Worm (Caenorhabditis elegans) whole organism, dauer: ENCODE measurements around the gene srw-143.
"Not testable (repeated sequence)": the region's sequence is repeated elsewhere in the genome, so short reads cannot be mapped to it uniquely, and the experiment has no call there.

Source experiments
- unc-62 ChIP-seq: sonication (generic microtip); optimal IDR thresholded peaks from 2 replicates; lab custom pipeline; 2017; ENCODE audit warnings: missing biosample characterization, missing genetic modification reagents, missing genetic modification characterization

The srw-143 gene

DNA sequence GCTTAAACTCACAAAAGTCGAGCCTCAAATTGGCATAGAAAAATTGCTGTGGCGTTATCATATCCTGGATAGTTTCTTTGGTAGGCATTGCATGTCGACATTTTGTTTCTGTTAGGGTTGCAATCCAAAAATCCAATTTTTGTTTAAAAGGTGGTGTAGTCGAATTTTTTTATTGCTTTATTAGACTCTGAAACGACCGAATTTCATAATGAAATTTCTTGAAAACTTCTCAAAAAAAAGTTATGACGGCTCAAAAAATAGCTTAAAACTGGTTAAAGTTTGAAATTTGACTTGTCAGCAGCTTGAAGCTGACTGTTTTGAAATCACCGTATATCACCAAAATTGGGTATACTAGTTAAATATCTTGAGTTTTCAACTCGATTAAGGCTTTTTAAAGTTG is at the start of gene srw-143:
TSS of gene srw-143 (minus strand) at position 101 of the 400 bp plus-strand sequence.
- no peak for TF ChIP-seq unc-62 (GFP tag; lab: Kevin White, UChicago)

DNA sequence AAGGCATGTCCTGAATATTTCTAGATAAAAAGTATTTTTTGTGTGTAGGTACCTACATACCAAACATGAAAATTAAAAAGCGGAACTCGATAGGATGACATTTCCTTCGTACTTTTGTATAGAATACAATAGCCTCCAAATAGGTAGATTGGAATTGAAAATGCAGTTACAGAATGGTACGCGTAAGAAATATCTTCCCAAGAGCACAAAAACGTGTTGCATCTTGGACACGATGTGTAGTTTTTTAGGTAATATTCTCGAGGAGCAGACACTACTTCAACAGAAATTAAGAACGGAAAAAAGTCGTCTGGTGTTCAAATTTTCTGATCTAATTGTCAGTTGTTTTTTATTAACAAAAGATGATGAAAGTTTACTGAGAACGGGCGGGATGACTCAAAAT is 46.1 kb upstream of the srw-143 start, which contains the start of gene srh-85:
TSS of gene srh-85 (minus strand) at position 101 of the 400 bp plus-strand sequence.
- TF ChIP-seq unc-62 (GFP tag; lab: Kevin White, UChicago): no peak

DNA sequence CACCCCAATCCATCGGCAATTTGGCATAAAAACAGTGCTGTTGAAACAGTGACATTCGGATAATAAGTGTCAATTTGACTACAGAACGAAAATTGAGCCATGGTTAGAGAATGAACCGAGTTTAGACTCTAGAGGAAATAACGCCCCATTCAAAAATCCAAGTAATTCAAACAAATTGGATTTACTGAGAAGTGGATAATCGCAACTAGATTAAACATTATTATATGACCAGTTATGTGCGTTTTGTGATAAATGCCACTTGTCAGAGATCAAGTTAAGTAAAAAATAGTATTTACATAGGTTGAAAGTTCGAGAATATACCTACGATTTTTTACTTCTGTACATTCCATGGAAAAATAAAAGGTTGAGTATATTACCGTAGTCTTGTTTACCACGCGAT is 44.0 kb upstream of the srw-143 start, which contains the start of gene srw-139:
TSS of gene srw-139 (minus strand) at position 101 of the 400 bp plus-strand sequence.
- no peak for TF ChIP-seq unc-62 (GFP tag; lab: Kevin White, UChicago)

DNA sequence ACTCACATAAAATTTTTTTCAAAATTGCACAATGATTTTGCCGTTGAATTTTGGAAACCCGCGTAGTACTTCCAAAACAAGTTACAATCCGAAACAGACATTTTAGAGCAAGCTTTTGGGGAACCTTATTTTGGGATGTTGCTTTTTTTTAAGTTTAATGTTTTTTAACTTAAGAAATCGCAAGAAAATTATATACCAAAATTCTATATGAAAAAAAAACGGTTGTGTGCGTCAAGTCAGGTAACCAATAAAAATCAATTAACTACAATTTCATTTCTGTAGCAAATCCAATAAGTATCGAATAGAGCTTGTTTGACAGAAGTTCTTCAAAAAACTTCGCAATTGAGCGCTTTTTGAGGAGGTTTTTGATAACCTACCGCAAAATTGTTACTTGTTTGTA is 42.0 kb upstream of the srw-143 start, which contains the start of gene srw-117:
TSS of gene srw-117 (minus strand) at position 101 of the 400 bp plus-strand sequence.
- TF ChIP-seq unc-62 (GFP tag; lab: Kevin White, UChicago): no peak

DNA sequence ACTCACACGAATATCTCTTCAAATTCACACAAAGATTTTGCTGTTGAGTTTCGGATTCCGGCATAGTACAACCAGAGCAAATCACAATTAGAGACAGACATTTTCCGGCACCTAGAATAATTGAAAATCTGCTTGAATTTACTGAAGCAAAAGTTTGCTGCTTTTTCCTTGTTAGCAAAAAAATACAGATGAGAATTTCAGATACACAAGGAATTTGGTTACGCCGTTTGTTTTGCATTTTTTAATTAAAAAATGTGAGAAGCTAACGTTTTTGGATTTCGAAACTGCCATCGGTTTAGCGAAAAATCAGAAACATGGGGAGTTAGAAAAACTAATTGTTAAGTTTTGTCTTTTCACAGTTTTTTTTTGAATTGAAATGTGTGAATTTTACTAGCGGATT is 38.7 kb upstream of the srw-143 start, which contains the start of gene srw-118:
TSS of gene srw-118 (minus strand) at position 101 of the 400 bp plus-strand sequence.
- no peak for TF ChIP-seq unc-62 (GFP tag; lab: Kevin White, UChicago)

DNA sequence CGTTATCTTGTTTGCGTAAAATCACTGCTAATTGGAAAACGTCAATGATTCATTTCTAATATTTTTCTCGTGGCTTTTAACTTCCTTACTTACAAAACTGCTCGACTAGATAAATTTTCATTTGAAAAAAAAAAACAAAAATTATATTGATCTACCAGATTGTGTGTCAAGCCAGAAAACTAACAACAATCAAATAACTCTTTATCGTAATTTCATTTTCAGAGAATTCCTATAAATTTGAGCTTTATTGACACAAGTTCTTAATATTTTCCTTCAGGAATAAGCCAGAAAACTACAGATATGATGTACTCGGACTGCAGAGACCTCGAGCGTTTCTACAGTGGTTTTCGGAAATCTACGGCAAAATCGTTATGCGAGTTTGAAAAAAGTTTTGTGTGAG is 35.0 kb upstream of the srw-143 start, which contains the start of gene srw-124:
TSS of gene srw-124 (plus strand) at position 301 of the 400 bp plus-strand sequence.
- no peak for TF ChIP-seq unc-62 (GFP tag; lab: Kevin White, UChicago)

DNA sequence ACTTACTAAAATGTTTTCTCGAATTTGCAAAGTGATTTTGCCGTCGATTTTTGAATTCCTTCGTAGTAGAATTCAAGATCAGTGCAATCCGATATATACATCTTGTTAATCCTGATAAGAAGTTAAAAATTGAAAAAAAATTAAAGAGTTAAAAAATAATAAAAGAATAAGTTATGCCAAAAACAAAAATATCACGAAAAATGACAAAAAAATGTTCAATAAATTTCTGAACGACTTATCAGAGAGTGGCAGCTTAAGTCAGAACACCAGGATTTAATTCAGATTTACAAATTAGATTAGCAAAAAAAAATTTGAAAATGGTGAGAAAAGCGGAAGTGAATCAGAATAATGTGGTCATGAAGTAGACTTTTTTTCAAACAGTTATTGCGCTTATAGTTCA is 34.0 kb upstream of the srw-143 start, which contains the start of gene srw-123:
TSS of gene srw-123 (minus strand) at position 101 of the 400 bp plus-strand sequence.
- TF ChIP-seq unc-62 (GFP tag; lab: Kevin White, UChicago): not testable (repeated sequence)

DNA sequence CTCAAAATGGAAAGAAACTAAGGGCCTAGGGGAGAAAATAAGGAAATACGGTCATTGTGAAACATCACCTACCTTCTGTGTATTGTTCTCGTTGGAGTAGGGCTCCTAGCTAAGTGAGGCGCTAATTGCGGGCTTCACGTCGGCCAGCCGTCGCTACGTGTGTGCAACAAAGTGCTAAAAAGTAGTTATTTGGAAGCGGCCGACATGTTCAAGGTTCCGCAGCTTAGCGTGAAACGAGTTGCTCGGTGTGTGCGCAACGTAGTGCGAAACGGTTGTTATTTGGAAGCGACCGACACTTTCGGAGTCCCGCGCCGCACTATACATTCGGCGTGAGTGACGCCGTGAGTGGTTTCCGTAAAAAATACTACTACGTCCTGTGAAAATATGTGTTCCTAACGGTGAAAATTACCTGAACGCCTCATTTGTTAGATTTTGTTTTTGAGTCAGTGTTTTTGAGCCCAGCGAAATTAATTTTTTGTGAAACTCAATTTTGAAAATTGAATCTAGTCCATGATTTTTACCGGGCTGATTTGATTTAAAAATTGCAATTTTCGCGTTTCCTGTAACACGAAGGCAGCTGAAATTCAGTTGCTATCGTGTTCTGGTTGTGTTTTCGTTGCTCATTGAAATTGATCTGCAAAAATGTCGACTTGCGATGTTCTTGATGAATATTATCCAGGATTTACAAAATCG is 30.1 kb upstream of the srw-143 start, which contains the start of gene srw-129:
TSS of gene srw-129 (plus strand) at position 643 of the 693 bp plus-strand sequence.
- TF ChIP-seq unc-62 (GFP tag; lab: Kevin White, UChicago): no peak

DNA sequence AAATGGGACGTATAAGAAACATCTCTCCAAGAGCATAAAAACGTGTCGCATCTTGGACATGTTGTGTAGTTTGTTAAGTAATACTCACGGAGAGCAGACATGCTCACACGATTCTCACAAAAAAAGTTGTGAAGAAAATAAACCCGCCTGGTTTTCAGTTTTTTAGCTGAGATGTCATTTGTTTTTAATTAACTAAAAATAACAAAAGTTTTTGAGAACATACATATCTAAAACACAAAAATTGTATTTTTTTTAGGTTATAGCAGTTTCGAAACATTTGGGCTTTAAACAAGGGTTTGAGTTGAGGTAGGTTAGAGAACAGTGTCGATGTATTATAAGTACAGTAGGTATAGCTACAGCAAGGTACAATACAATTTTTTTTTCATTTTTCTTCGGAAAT is 23.5 kb upstream of the srw-143 start, which contains the start of gene srh-88:
TSS of gene srh-88 (minus strand) at position 101 of the 400 bp plus-strand sequence.
- no peak for TF ChIP-seq unc-62 (GFP tag; lab: Kevin White, UChicago)

DNA sequence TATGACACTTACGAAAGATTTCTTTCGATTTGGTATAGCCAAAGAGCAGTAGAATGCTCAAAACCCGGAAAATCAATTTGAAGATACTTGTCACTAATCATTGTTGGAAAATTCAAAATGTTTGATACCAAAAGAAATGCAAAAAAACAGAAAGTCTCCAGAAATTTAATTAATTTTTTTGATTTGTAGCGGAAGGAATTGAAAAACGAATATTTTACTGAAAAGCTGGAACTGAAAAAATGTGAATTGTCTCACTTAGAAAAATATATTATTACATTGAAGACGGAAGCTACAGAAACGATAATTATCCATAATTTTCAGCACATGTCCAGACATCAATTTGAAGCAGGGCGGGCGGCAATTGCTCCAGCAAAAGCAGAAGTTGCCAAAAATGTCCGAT is 21.7 kb upstream of the srw-143 start, which contains the start of gene srw-138:
TSS of gene srw-138 (minus strand) at position 101 of the 400 bp plus-strand sequence.
- no peak for TF ChIP-seq unc-62 (GFP tag; lab: Kevin White, UChicago)

DNA sequence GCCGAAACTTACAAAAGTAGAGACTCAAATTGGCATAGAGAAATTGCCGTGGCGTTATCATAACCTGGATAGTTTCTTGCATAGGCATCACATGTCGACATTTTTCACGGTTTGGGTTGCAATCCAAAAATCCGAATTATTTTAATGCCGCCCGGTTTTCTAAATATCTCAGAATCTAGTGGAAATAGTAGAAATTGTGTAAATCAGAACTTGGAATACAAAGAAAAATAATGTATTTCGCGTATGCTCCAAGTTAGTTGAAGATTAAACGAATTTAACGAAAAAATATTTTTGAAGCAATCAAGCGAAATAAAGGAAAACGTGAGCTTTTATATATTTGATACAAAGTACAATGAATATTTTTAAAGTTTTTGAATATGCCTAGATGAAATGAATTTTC is 19.6 kb upstream of the srw-143 start, which contains the start of gene srw-144:
TSS of gene srw-144 (minus strand) at position 101 of the 400 bp plus-strand sequence.
- no peak for TF ChIP-seq unc-62 (GFP tag; lab: Kevin White, UChicago)

DNA sequence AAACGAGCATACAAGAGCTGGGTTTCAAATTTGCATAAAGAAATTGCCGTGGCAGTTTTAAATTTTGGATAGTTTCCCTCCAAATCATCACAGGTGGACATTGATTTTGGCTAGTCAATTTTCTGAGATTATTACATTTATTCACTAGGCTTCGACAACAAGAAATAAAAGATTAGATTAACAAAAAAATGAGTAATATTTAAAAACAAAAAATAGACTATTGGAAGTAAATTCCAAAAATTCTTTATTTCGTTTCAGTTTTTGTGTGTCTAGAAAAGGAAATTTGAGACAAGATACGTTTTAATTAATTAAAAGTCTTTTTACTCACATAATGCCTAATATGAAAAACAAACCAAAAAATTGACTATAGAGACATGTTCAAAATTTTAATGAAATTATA is 16.9 kb upstream of the srw-143 start, which contains the start of gene srw-142:
TSS of gene srw-142 (minus strand) at position 101 of the 400 bp plus-strand sequence.
- no peak for TF ChIP-seq unc-62 (GFP tag; lab: Kevin White, UChicago)

DNA sequence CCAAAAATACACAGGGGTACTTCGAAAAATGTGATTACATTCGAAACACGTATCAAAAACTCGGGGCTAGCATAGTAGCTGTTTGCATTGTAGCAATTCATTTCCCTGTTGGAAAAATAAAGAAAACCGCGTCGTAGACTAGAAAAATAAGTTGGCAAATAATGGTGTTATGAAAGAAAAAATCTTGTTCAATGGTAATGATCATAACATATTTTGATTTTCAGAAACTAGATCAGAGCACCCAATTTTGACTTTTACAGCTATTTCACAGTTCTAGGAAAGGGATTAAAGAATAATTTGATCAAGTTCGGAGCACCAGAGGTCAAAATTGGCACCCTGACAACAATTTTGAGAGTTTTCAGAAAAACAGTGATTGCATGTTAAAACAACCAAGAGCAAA is 14.0 kb upstream of the srw-143 start, which contains the start of gene srh-248:
TSS of gene srh-248 (minus strand) at position 101 of the 400 bp plus-strand sequence.
- TF ChIP-seq unc-62 (GFP tag; lab: Kevin White, UChicago): not testable (repeated sequence)

DNA sequence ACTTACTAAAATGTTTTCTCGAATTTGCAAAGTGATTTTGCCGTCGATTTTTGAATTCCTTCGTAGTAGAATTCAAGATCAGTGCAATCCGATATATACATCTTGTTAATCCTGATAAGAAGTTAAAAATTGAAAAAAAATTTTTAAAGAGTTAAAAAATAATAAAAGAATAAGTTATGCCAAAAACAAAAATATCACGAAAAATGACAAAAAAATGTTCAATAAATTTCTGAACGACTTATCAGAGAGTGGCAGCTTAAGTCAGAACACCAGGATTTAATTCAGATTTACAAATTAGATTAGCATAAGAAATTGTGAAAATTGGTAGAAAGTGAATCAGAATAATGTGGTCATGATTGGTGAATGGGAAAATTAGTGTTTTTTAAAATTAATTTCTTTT is 10.8 kb upstream of the srw-143 start, which contains the start of gene srw-122:
TSS of gene srw-122 (minus strand) at position 101 of the 400 bp plus-strand sequence.
- TF ChIP-seq unc-62 (GFP tag; lab: Kevin White, UChicago): not testable (repeated sequence)

DNA sequence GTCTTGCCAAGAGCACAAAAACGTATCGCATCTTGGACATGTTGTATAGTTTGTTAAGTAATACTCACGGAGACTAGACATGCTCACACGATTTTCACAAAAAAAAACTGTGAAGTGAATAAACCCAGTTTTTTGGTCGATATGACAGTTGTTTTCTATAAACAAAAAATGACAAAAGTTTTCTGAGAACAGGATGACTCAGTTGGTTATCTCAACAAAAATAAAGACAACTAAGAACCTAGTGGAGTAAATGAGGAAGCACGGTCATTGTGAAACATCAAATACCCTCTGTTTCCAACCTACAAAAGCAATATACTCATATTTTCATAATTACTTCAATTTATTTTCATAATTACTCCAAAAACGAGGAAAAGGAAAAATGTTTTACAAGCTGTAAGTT is 4.3 kb upstream of the srw-143 start, which contains the start of gene srh-87:
TSS of gene srh-87 (minus strand) at position 101 of the 400 bp plus-strand sequence.
- no peak for TF ChIP-seq unc-62 (GFP tag; lab: Kevin White, UChicago)

DNA sequence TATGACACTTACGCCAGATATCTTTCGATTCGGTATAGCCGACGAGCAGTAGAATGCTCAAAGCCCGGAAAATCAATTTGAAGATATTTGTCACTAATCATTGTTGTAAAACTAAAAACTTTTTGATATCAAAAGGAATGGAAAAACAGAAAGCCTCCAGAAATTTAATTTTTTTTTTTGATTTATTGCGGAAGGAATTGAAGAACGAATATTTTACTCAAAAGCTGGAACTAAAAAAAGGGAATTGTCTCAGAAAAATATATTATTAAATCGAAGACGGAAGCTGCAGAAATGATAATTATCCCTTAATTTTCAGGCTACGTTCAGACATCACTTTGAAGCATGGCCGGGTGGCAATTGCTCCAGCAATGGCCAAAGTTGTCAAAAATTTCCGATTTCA is 2.6 kb upstream of the srw-143 start, which contains the start of gene srw-137:
TSS of gene srw-137 (minus strand) at position 101 of the 400 bp plus-strand sequence.
- no peak for TF ChIP-seq unc-62 (GFP tag; lab: Kevin White, UChicago)
